Fruit fly (Drosophila melanogaster) whole organism, embryonic: ENCODE measurements around the gene CG34296.

Source experiments
- Blimp-1 ChIP-seq: fragments of 200-800 bp; sonication (Bioruptor generic); optimal IDR thresholded peaks from 3 replicates; lab custom pipeline; 2018; ENCODE audit warnings: missing biosample characterization, missing genetic modification characterization, mild to moderate bottlenecking, moderate library complexity, missing genetic modification reagents
- CG10147 ChIP-seq: fragments of 200-800 bp; sonication (Bioruptor generic); optimal IDR thresholded peaks from 2 replicates; lab custom pipeline; 2019; ENCODE audit warnings: missing biosample characterization, mild to moderate bottlenecking, missing genetic modification characterization, moderate library complexity
- CG10267 ChIP-seq: fragments of 200-800 bp; sonication (Bioruptor generic); optimal IDR thresholded peaks from 2 replicates; lab custom pipeline; 2018; ENCODE audit warnings: missing biosample characterization, mild to moderate bottlenecking, missing genetic modification characterization, moderate library complexity
- CG10462 ChIP-seq: fragments of 200-800 bp; sonication (Bioruptor generic); optimal IDR thresholded peaks from 2 replicates; lab custom pipeline; 2016; ENCODE audit warnings: missing biosample characterization, missing genetic modification characterization
- CG11504 ChIP-seq: fragments of 200-800 bp; sonication (Bioruptor generic); optimal IDR thresholded peaks from 3 replicates; lab custom pipeline; 2019; ENCODE audit warnings: missing biosample characterization, mild to moderate bottlenecking, missing genetic modification characterization, moderate library complexity
- CG12104 ChIP-seq: fragments of 200-800 bp; sonication (Bioruptor generic); optimal IDR thresholded peaks from 3 replicates; lab custom pipeline; 2016; ENCODE audit warnings: missing biosample characterization, missing genetic modification characterization
- CG12391 ChIP-seq: fragments of 200-800 bp; sonication (Bioruptor generic); optimal IDR thresholded peaks from 3 replicates; lab custom pipeline; 2018; ENCODE audit warnings: missing biosample characterization, mild to moderate bottlenecking, missing genetic modification characterization, moderate library complexity
- CG12659 ChIP-seq: fragments of 200-800 bp; sonication (Bioruptor generic); optimal IDR thresholded peaks from 3 replicates; lab custom pipeline; 2017; ENCODE audit warnings: mild to moderate bottlenecking, missing biosample characterization, missing genetic modification reagents, missing genetic modification characterization
- CG15269 ChIP-seq: fragments of 200-800 bp; sonication (Bioruptor generic); optimal IDR thresholded peaks from 2 replicates; lab custom pipeline; 2018; ENCODE audit warnings: missing biosample characterization, mild to moderate bottlenecking, missing genetic modification characterization, moderate library complexity
- CG16815 ChIP-seq: fragments of 200-800 bp; sonication (Bioruptor generic); optimal IDR thresholded peaks from 3 replicates; lab custom pipeline; 2017; ENCODE audit warnings: missing biosample characterization, mild to moderate bottlenecking, missing genetic modification characterization
- CG17385 ChIP-seq: fragments of 200-800 bp; sonication (Bioruptor generic); optimal IDR thresholded peaks from 3 replicates; lab custom pipeline; 2018; ENCODE audit warnings: missing biosample characterization, mild to moderate bottlenecking, missing genetic modification characterization
- CG18262 ChIP-seq: fragments of 200-800 bp; optimal IDR thresholded peaks from 3 replicates; lab custom pipeline; 2019; ENCODE audit warnings: missing biosample characterization, mild to moderate bottlenecking, missing genetic modification characterization, moderate library complexity
- CG18599 ChIP-seq: fragments of 200-800 bp; sonication (Bioruptor generic); optimal IDR thresholded peaks from 3 replicates; lab custom pipeline; 2017; ENCODE audit warnings: missing biosample characterization, missing genetic modification characterization, mild to moderate bottlenecking, moderate library complexity, missing genetic modification reagents
- CG18619 ChIP-seq: fragments of 200-800 bp; sonication (Bioruptor generic); optimal IDR thresholded peaks from 3 replicates; lab custom pipeline; 2017; ENCODE audit warnings: missing biosample characterization, mild to moderate bottlenecking, missing genetic modification characterization
- CG2129 ChIP-seq: fragments of 200-800 bp; sonication (Bioruptor generic); IDR thresholded peaks from 2 replicates; pipeline ENCODE4 v1.3.6; 2022; ENCODE audit warnings: missing biosample characterization, missing genetic modification characterization; ENCODE audit not compliant: partially characterized antibody
- CG2875 ChIP-seq: fragments of 200-800 bp; sonication (Bioruptor generic); optimal IDR thresholded peaks from 2 replicates; lab custom pipeline; 2017; ENCODE audit warnings: missing biosample characterization, mild to moderate bottlenecking, missing genetic modification characterization, missing genetic modification reagents
- CG2889 ChIP-seq: fragments of 200-800 bp; sonication (Bioruptor generic); IDR thresholded peaks from 3 replicates; pipeline ENCODE4 v1.3.6; 2022; ENCODE audit warnings: missing biosample characterization, missing genetic modification characterization
- CG3407 ChIP-seq: fragments of 200-800 bp; sonication (Bioruptor generic); optimal IDR thresholded peaks from 2 replicates; lab custom pipeline; 2018; ENCODE audit warnings: missing biosample characterization, mild to moderate bottlenecking, missing genetic modification characterization
- CG3995 ChIP-seq: fragments of 200-800 bp; sonication (Bioruptor generic); optimal IDR thresholded peaks from 3 replicates; lab custom pipeline; 2016; ENCODE audit warnings: missing biosample characterization, missing genetic modification characterization
- CG4820 ChIP-seq: fragments of 200-800 bp; sonication (Bioruptor generic); optimal IDR thresholded peaks from 3 replicates; lab custom pipeline; 2016; ENCODE audit warnings: missing biosample characterization, missing genetic modification characterization
- CG6683 ChIP-seq: fragments of 200-800 bp; sonication (Bioruptor generic); optimal IDR thresholded peaks from 2 replicates; lab custom pipeline; 2017; ENCODE audit warnings: missing biosample characterization, mild to moderate bottlenecking, missing genetic modification characterization, missing genetic modification reagents
- CG7357 ChIP-seq: fragments of 200-800 bp; sonication (Bioruptor generic); IDR thresholded peaks from 3 replicates; pipeline ENCODE4 v1.3.6; 2022; ENCODE audit warnings: missing biosample characterization, missing genetic modification characterization
- CG7556 ChIP-seq: fragments of 200-800 bp; sonication (Bioruptor generic); optimal IDR thresholded peaks from 2 replicates; lab custom pipeline; 2017; ENCODE audit warnings: missing biosample characterization, mild to moderate bottlenecking, missing genetic modification characterization
- CG8924 ChIP-seq: fragments of 200-800 bp; optimal IDR thresholded peaks from 3 replicates; lab custom pipeline; 2019; ENCODE audit warnings: missing biosample characterization, mild to moderate bottlenecking, missing genetic modification characterization, moderate library complexity
- D ChIP-seq, 2 experiments: fragments of 200-800 bp in 1 of 2; fragments of >200 bp in 1 of 2; sonication (Bioruptor generic) in 1 of 2; optimal IDR thresholded peaks; 2 replicates in 1 of 2; 3 replicates in 1 of 2; lab custom pipeline; 2017; ENCODE audit warnings: mild to moderate bottlenecking in 1 of 2, missing biosample characterization in 1 of 2, missing genetic modification characterization in 1 of 2, missing genetic modification reagents in 1 of 2
- Dbx ChIP-seq: fragments of 200-800 bp; sonication (Bioruptor generic); IDR thresholded peaks from 3 replicates; pipeline ENCODE4 v1.3.6; 2022; ENCODE audit warnings: missing biosample characterization, missing genetic modification characterization
- Deaf1 ChIP-seq: fragments of 200-800 bp; optimal IDR thresholded peaks from 3 replicates; lab custom pipeline; 2019; ENCODE audit warnings: missing biosample characterization, mild to moderate bottlenecking, missing genetic modification characterization, moderate library complexity
- Eip74EF ChIP-seq, 2 experiments: fragments of 200-800 bp in 1 of 2; fragments of >200 bp in 1 of 2; sonication (Bioruptor generic) in 1 of 2; optimal IDR thresholded peaks; 2 replicates each; lab custom pipeline; 2017 to 2019; ENCODE audit warnings: missing biosample characterization in 2 of 2, missing genetic modification characterization in 2 of 2, mild to moderate bottlenecking in 1 of 2, moderate library complexity in 1 of 2
- MBD-R2 ChIP-seq: fragments of 200-800 bp; sonication (Bioruptor generic); IDR thresholded peaks from 2 replicates; pipeline ENCODE4 v1.3.6; 2022; ENCODE audit warnings: missing biosample characterization, missing genetic modification characterization
- Med ChIP-seq: fragments of 200-800 bp; sonication (Bioruptor generic); peaks from one replicate; lab custom pipeline; 2016; ENCODE audit warnings: missing biosample characterization, missing genetic modification characterization, mild to moderate bottlenecking, inconsistent platforms, moderate library complexity
- PHDP ChIP-seq: fragments of 200-800 bp; sonication (Bioruptor generic); optimal IDR thresholded peaks from 3 replicates; lab custom pipeline; 2018; ENCODE audit warnings: missing biosample characterization, mild to moderate bottlenecking, missing genetic modification characterization, moderate library complexity
- Ptx1 ChIP-seq: fragments of 200-800 bp; sonication (Bioruptor generic); IDR thresholded peaks from 2 replicates; pipeline ENCODE4 v1.3.6; 2022; ENCODE audit warnings: missing biosample characterization, missing genetic modification characterization
- Sox102F ChIP-seq: fragments of 200-800 bp; sonication (Bioruptor generic); optimal IDR thresholded peaks from 2 replicates; lab custom pipeline; 2018; ENCODE audit warnings: missing biosample characterization, mild to moderate bottlenecking, missing genetic modification characterization, moderate library complexity
- Trl ChIP-seq, 3 experiments: fragments of >200 bp in 2 of 3; fragments of 200-800 bp in 1 of 3; sonication (Bioruptor generic) in 1 of 3; optimal IDR thresholded peaks; 2 replicates in 1 of 3; 3 replicates in 2 of 3; lab custom pipeline; 2016 to 2017; ENCODE audit warnings: missing biosample characterization in 1 of 3, missing genetic modification characterization in 1 of 3
- bcd ChIP-seq: fragments of 200-800 bp; sonication (Bioruptor generic); optimal IDR thresholded peaks from 2 replicates; lab custom pipeline; 2017; ENCODE audit warnings: missing biosample characterization, mild to moderate bottlenecking, missing genetic modification characterization
- dimm ChIP-seq: fragments of 200-800 bp; sonication (Bioruptor generic); IDR thresholded peaks from 2 replicates; pipeline ENCODE4 v1.3.6; 2022; ENCODE audit warnings: missing biosample characterization, missing genetic modification characterization
- gcm ChIP-seq: fragments of 200-800 bp; sonication (Bioruptor generic); optimal IDR thresholded peaks from 2 replicates; lab custom pipeline; 2019; ENCODE audit warnings: missing biosample characterization, mild to moderate bottlenecking, missing genetic modification characterization, moderate library complexity
- grau ChIP-seq: fragments of 200-800 bp; optimal IDR thresholded peaks from 3 replicates; lab custom pipeline; 2019; ENCODE audit warnings: missing biosample characterization, mild to moderate bottlenecking, missing genetic modification characterization, moderate library complexity
- hbn ChIP-seq: fragments of 200-800 bp; sonication (Bioruptor generic); IDR thresholded peaks from 2 replicates; pipeline ENCODE4 v1.3.6; 2022; ENCODE audit warnings: missing biosample characterization, missing genetic modification characterization; ENCODE audit not compliant: partially characterized antibody
- kah ChIP-seq: fragments of 200-800 bp; sonication (Bioruptor generic); optimal IDR thresholded peaks from 2 replicates; lab custom pipeline; 2018; ENCODE audit warnings: missing biosample characterization, mild to moderate bottlenecking, missing genetic modification characterization
- lab ChIP-seq: fragments of 200-800 bp; sonication (Bioruptor generic); optimal IDR thresholded peaks from 3 replicates; lab custom pipeline; 2017; ENCODE audit warnings: missing biosample characterization, missing genetic modification characterization, mild to moderate bottlenecking, moderate library complexity, missing genetic modification reagents
- nerfin-1 ChIP-seq: fragments of 200-800 bp; sonication (Bioruptor generic); optimal IDR thresholded peaks from 3 replicates; lab custom pipeline; 2019; ENCODE audit warnings: missing biosample characterization, mild to moderate bottlenecking, missing genetic modification characterization, moderate library complexity
- pita ChIP-seq: fragments of 200-800 bp; sonication (Bioruptor generic); optimal IDR thresholded peaks from 2 replicates; lab custom pipeline; 2017; ENCODE audit warnings: missing biosample characterization, mild to moderate bottlenecking, missing genetic modification characterization
- run ChIP-seq: fragments of 200-800 bp; sonication (Bioruptor generic); optimal IDR thresholded peaks from 3 replicates; lab custom pipeline; 2018; ENCODE audit warnings: missing biosample characterization, mild to moderate bottlenecking, missing genetic modification characterization
- sd ChIP-seq: fragments of 200-800 bp; sonication (Bioruptor generic); optimal IDR thresholded peaks from 3 replicates; lab custom pipeline; 2018; ENCODE audit warnings: missing biosample characterization, mild to moderate bottlenecking, missing genetic modification characterization, moderate library complexity
- trem ChIP-seq: fragments of 200-800 bp; optimal IDR thresholded peaks from 3 replicates; lab custom pipeline; 2019; ENCODE audit warnings: missing biosample characterization, mild to moderate bottlenecking, missing genetic modification characterization, moderate library complexity
- wek ChIP-seq: fragments of 200-800 bp; sonication (Bioruptor generic); optimal IDR thresholded peaks from 3 replicates; lab custom pipeline; 2018; ENCODE audit warnings: missing biosample characterization, mild to moderate bottlenecking, missing genetic modification characterization, moderate library complexity
- zfh2 ChIP-seq: fragments of 200-800 bp; sonication (Bioruptor generic); optimal IDR thresholded peaks from 2 replicates; lab custom pipeline; 2016; ENCODE audit warnings: missing biosample characterization, missing genetic modification characterization

Gene CG34296

dm6 chr3R:29737891-29738290 is 15.6 kb downstream of the CG34296 start, which contains the start of gene Gnpnat (continued):
- TF ChIP-seq CG7556 (GFP tag; lab: Kevin White, UChicago) (peak; percentile 66), CG2889 (GFP tag; lab: Robert Waterston, UW) (no peak), CG12659 (peak; percentile 55), CG7357 (GFP tag; lab: Robert Waterston, UW) (no peak), Blimp-1 (GFP tag; lab: Kevin White, UChicago) (peak; percentile 58), kah (GFP tag; lab: Kevin White, UChicago) (no peak), CG11504 (no peak), CG15269 (tag; lab: Kevin White, UChicago) (peak; percentile 62), dimm (GFP tag; lab: Robert Waterston, UW) (no peak), CG3995 (GFP tag; lab: Kevin White, UChicago) (no peak), CG17385 (GFP tag; lab: Kevin White, UChicago) (peak; percentile 48), lab (peak; percentile 77), pita (no peak), CG12391 (peak; percentile 75), CG6683 (peak; percentile 15), sd (tag; lab: Kevin White, UChicago) (peak; percentile 8), D (optimal IDR thresholded peaks at IDR 0.05; lab: Kevin White, UChicago) (no peak), D (GFP tag; optimal IDR thresholded peaks at IDR 0.05; lab: Kevin White, UChicago) (no peak), CG2875 (peak; percentile 35), CG3407 (GFP tag; lab: Kevin White, UChicago) (peak; percentile 31), Eip74EF (GFP tag; optimal IDR thresholded peaks at IDR 0.05; lab: Kevin White, UChicago) (peak in 1 of 2 experiments; percentile 25), CG2129 (no peak), hbn (GFP tag; lab: Robert Waterston, UW) (no peak), wek (GFP tag; lab: Kevin White, UChicago) (peak; percentile 20), CG10462 (GFP tag; lab: Kevin White, UChicago) (peak; percentile 19), Sox102F (GFP tag; lab: Kevin White, UChicago) (peak; percentile 63), CG10267 (tag; lab: Kevin White, UChicago) (peak; percentile 46), run (tag; lab: Kevin White, UChicago) (no peak), CG18599 (GFP tag; lab: Kevin White, UChicago) (peak; percentile 81), grau (tag; lab: Kevin White, UChicago) (peak; percentile 96), CG18262 (tag; lab: Kevin White, UChicago) (peak; percentile 50), Deaf1 (tag; lab: Kevin White, UChicago) (peak; percentile 26), MBD-R2 (GFP tag; lab: Robert Waterston, UW) (no peak), trem (tag; lab: Kevin White, UChicago) (peak; percentile 42), CG18619 (GFP tag; lab: Kevin White, UChicago) (no peak), Med (peak; percentile 44), zfh2 (GFP tag; lab: Kevin White, UChicago) (no peak), CG12104 (GFP tag; lab: Kevin White, UChicago) (no peak), PHDP (tag; lab: Kevin White, UChicago) (peak; percentile 67), CG8924 (tag; lab: Kevin White, UChicago) (peak; percentile 57), Trl (optimal IDR thresholded peaks at IDR 0.05; lab: Kevin White, UChicago) (no peak), Trl (GFP tag; optimal IDR thresholded peaks at IDR 0.05; lab: Kevin White, UChicago) (no peak), bcd (GFP tag; lab: Kevin White, UChicago) (peak; percentile 46), gcm (peak; percentile 62), Dbx (no peak), CG4820 (GFP tag; lab: Kevin White, UChicago) (peak; percentile 6), CG10147 (GFP tag; lab: Kevin White, UChicago) (peak; percentile 41), CG16815 (peak; percentile 48), nerfin-1 (tag; lab: Kevin White, UChicago) (peak; percentile 17), Ptx1 (no peak)
